Worm (Caenorhabditis elegans) whole organism, early embryonic: ENCODE results near the gene ZC155.2.

Experiments used
- F13C5.2 ChIP-seq: sonication (generic microtip); optimal IDR thresholded peaks from 2 replicates; lab custom pipeline; 2017; ENCODE audit warnings: mild to moderate bottlenecking, missing genetic modification characterization, inconsistent platforms, missing compliant biosample characterization
- ama-1 ChIP-seq: fragments of 150-350 bp; optimal IDR thresholded peaks from 2 replicates; lab custom pipeline; 2014
- ceh-13 ChIP-seq: fragments of 200-800 bp; sonication (Bioruptor generic); optimal IDR thresholded peaks from 2 replicates; lab custom pipeline; 2018; ENCODE audit warnings: mild to moderate bottlenecking, missing genetic modification characterization, missing compliant biosample characterization
- ets-7 ChIP-seq: sonication (generic microtip); optimal IDR thresholded peaks from 2 replicates; lab custom pipeline; 2016; ENCODE audit warnings: missing genotype, missing genetic modification characterization, missing compliant biosample characterization
- flt-1 ChIP-seq: fragments of 200-800 bp; sonication (Bioruptor generic); IDR thresholded peaks from 2 replicates; pipeline ENCODE4 v1.3.6; 2022; ENCODE audit warnings: missing genetic modification characterization, missing compliant biosample characterization
- hmbx-1 ChIP-seq: sonication (generic microtip); optimal IDR thresholded peaks from 2 replicates; lab custom pipeline; 2016; ENCODE audit warnings: mild to moderate bottlenecking, missing genetic modification characterization, missing compliant biosample characterization
- hmg-4 ChIP-seq: fragments of 200-800 bp; sonication (Bioruptor generic); optimal IDR thresholded peaks from 2 replicates; lab custom pipeline; 2018; ENCODE audit warnings: mild to moderate bottlenecking, missing genetic modification characterization, missing compliant biosample characterization
- hnd-1 ChIP-seq: sonication (generic microtip); optimal IDR thresholded peaks from 2 replicates; lab custom pipeline; 2016; ENCODE audit warnings: missing genetic modification characterization, missing compliant biosample characterization
- sea-1 ChIP-seq: fragments of 200-800 bp; sonication (Bioruptor generic); conservative IDR thresholded peaks from 2 replicates; pipeline ENCODE4 v1.3.6; 2022; ENCODE audit warnings: missing genetic modification characterization, missing compliant biosample characterization
- tbx-37 ChIP-seq: fragments of 200-800 bp; sonication (Bioruptor generic); conservative IDR thresholded peaks from 2 replicates; pipeline ENCODE4 v1.3.6; 2022; ENCODE audit warnings: missing genetic modification reagents, missing genetic modification characterization, missing compliant biosample characterization

- TF ChIP-seq F13C5.2 (no peak), ama-1 (lab: Kevin White, UChicago) (no peak), ceh-13 (no peak), hmg-4 (GFP tag; lab: Kevin White, UChicago) (no peak), tbx-37 (GFP tag; lab: Robert Waterston, UW) (no peak), flt-1 (GFP tag; lab: Robert Waterston, UW) (no peak), ets-7 (tag; lab: Kevin White, UChicago) (no peak), hmbx-1 (tag; lab: Kevin White, UChicago) (no peak), hnd-1 (no peak), sea-1 (no peak)
Observed at ce11 chrIII:5234312-5234711, 15.5 kb downstream of the ZC155.2 start, which contains the start of gene mrps-26.
